Fruit fly (Drosophila melanogaster) whole organism, wandering third instar larva: Measurements from ENCODE around the gene CG6441.

Source experiments
- Abd-B ChIP-seq: fragments of >200 bp; optimal IDR thresholded peaks from 2 replicates; lab custom pipeline; 2017; ENCODE audit warnings: missing biosample characterization, missing genetic modification characterization
- CG32264 ChIP-seq: fragments of 200-800 bp; sonication (Bioruptor generic); optimal IDR thresholded peaks from 2 replicates; lab custom pipeline; 2016; ENCODE audit warnings: missing biosample characterization, missing genetic modification characterization
- HLH106 ChIP-seq: fragments of 200-800 bp; optimal IDR thresholded peaks from 3 replicates; lab custom pipeline; 2019; ENCODE audit warnings: missing biosample characterization, mild to moderate bottlenecking, missing genetic modification characterization, moderate library complexity
- Hnf4 ChIP-seq: fragments of 200-800 bp; sonication (Bioruptor generic); optimal IDR thresholded peaks from 2 replicates; lab custom pipeline; 2016; ENCODE audit warnings: missing biosample characterization, mild to moderate bottlenecking, missing genetic modification characterization
- Hr78 ChIP-seq: fragments of >200 bp; optimal IDR thresholded peaks from 2 replicates; lab custom pipeline; 2017; ENCODE audit warnings: missing biosample characterization, missing genetic modification characterization
- Mio ChIP-seq: sonication (Bioruptor generic); optimal IDR thresholded peaks from 2 replicates; lab custom pipeline; 2016; ENCODE audit warnings: missing biosample characterization, missing genetic modification characterization
- Myc ChIP-seq: fragments of >200 bp; optimal IDR thresholded peaks from 2 replicates; lab custom pipeline; 2017
- N ChIP-seq: fragments of >200 bp; optimal IDR thresholded peaks from 2 replicates; lab custom pipeline; 2018; ENCODE audit warnings: missing biosample characterization, missing external identifiers, missing genetic modification characterization
- Sp1 ChIP-seq: fragments of 200-800 bp; sonication (Bioruptor generic); optimal IDR thresholded peaks from 3 replicates; lab custom pipeline; 2019; ENCODE audit warnings: missing biosample characterization, mild to moderate bottlenecking, missing genetic modification characterization, moderate library complexity
- dmrt93B ChIP-seq: fragments of 200-800 bp; sonication (Bioruptor generic); optimal IDR thresholded peaks from 2 replicates; lab custom pipeline; 2018; ENCODE audit warnings: missing biosample characterization, mild to moderate bottlenecking, missing genetic modification characterization
- jim ChIP-seq: fragments of 175-275, 200-325 bp; sonication (Bioruptor generic); optimal IDR thresholded peaks from 2 replicates; lab custom pipeline; 2016; ENCODE audit warnings: missing biosample characterization, mild to moderate bottlenecking, missing genetic modification characterization
- lola ChIP-seq: fragments of >200 bp; optimal IDR thresholded peaks from 2 replicates; lab custom pipeline; 2017; ENCODE audit warnings: missing biosample characterization, missing genetic modification characterization
- pan ChIP-seq: fragments of >200 bp; optimal IDR thresholded peaks from 2 replicates; lab custom pipeline; 2017
- tai ChIP-seq: sonication (Bioruptor generic); optimal IDR thresholded peaks from 2 replicates; lab custom pipeline; 2016; ENCODE audit warnings: missing biosample characterization, missing genetic modification characterization

- TF ChIP-seq dmrt93B (no peak), pan (no peak), CG32264 (GFP tag; lab: Kevin White, UChicago) (no peak), Mio (GFP tag; lab: Kevin White, UChicago) (no peak), tai (GFP tag; lab: Kevin White, UChicago) (no peak), Sp1 (no peak), lola (GFP tag; lab: Kevin White, UChicago) (no peak), Abd-B (no peak), HLH106 (tag; lab: Kevin White, UChicago) (no peak), Hnf4 (GFP tag; lab: Kevin White, UChicago) (no peak), jim (GFP tag; lab: Kevin White, UChicago) (no peak), Myc (lab: Kevin White, UChicago) (no peak), N (no peak), Hr78 (no peak)
Measured at dm6 chr2L:7435475-7435874, 39.0 kb upstream of the CG6441 start.
